Worm (Caenorhabditis elegans) whole organism, early embryonic: Measurements from ENCODE around the gene gly-14.

ENCODE experiments used
- B0310.2 ChIP-seq: sonication (generic microtip); optimal IDR thresholded peaks from 2 replicates; lab custom pipeline; 2016; ENCODE audit warnings: mild to moderate bottlenecking, missing genetic modification characterization, missing compliant biosample characterization
- ama-1 ChIP-seq: fragments of 150-350 bp; optimal IDR thresholded peaks from 2 replicates; lab custom pipeline; 2014
- ceh-36 ChIP-seq: sonication (generic microtip); optimal IDR thresholded peaks from 2 replicates; lab custom pipeline; 2016; ENCODE audit warnings: missing genetic modification characterization, inconsistent platforms, missing compliant biosample characterization
- ets-7 ChIP-seq: sonication (generic microtip); optimal IDR thresholded peaks from 2 replicates; lab custom pipeline; 2016; ENCODE audit warnings: missing genotype, missing genetic modification characterization, missing compliant biosample characterization
- flt-1 ChIP-seq: fragments of 200-800 bp; sonication (Bioruptor generic); IDR thresholded peaks from 2 replicates; pipeline ENCODE4 v1.3.6; 2022; ENCODE audit warnings: missing genetic modification characterization, missing compliant biosample characterization
- sea-1 ChIP-seq: fragments of 200-800 bp; sonication (Bioruptor generic); conservative IDR thresholded peaks from 2 replicates; pipeline ENCODE4 v1.3.6; 2022; ENCODE audit warnings: missing genetic modification characterization, missing compliant biosample characterization

DNA sequence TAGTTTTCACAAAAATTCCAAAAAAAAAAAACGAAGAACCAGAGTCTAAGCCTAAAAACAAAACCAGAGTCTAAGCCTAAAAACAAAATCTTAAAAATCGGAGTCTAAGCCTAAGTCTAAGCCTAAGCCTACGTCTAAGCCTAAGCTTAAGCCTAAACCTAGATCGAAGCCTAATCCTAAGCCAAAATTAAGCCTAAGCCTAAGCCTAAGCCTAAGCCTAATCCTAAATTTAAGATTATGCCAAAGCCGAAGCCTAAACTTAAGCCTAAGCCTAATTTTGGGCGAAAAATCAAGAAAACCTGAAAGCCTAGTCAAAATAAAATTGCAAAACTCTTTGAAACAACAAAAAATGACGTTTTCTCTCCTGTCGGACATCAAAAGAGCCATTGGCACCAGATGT lies 15.7 kb downstream of the gly-14 start:
- no peak for TF ChIP-seq sea-1
- no peak for TF ChIP-seq ama-1 (lab: Kevin White, UChicago)
- TF ChIP-seq B0310.2 (tag; lab: Kevin White, UChicago): no peak
- TF ChIP-seq flt-1 (GFP tag; lab: Robert Waterston, UW): no peak
- TF ChIP-seq ceh-36 (tag; lab: Kevin White, UChicago): peak; percentile 80
- no peak for TF ChIP-seq ets-7 (tag; lab: Kevin White, UChicago)
